Worm (Caenorhabditis elegans) whole organism, late embryonic: ENCODE measurements around the gene W01B6.3.

ENCODE experiments used
- eyg-1 ChIP-seq: sonication (generic microtip); optimal IDR thresholded peaks from 2 replicates; lab custom pipeline; 2016; ENCODE audit warnings: missing genotype, missing genetic modification characterization, missing compliant biosample characterization
- fax-1 ChIP-seq: sonication (generic microtip); optimal IDR thresholded peaks from 2 replicates; lab custom pipeline; 2016; ENCODE audit warnings: missing genotype, missing genetic modification characterization, missing compliant biosample characterization
- hlh-8 ChIP-seq: sonication (generic microtip); optimal IDR thresholded peaks from 2 replicates; lab custom pipeline; 2016; ENCODE audit warnings: missing genotype, missing genetic modification characterization, missing compliant biosample characterization
- pax-1 ChIP-seq: fragments of 150-350 bp; optimal IDR thresholded peaks from 2 replicates; lab custom pipeline; 2014; ENCODE audit warnings: missing biosample characterization, missing genetic modification characterization
- tbx-2 ChIP-seq: sonication (generic microtip); optimal IDR thresholded peaks from 2 replicates; lab custom pipeline; 2016; ENCODE audit warnings: missing genetic modification characterization, missing compliant biosample characterization
- unc-42 ChIP-seq: sonication (generic microtip); optimal IDR thresholded peaks from 2 replicates; lab custom pipeline; 2016; ENCODE audit warnings: missing genotype, missing genetic modification characterization, missing compliant biosample characterization

Gene W01B6.3

DNA sequence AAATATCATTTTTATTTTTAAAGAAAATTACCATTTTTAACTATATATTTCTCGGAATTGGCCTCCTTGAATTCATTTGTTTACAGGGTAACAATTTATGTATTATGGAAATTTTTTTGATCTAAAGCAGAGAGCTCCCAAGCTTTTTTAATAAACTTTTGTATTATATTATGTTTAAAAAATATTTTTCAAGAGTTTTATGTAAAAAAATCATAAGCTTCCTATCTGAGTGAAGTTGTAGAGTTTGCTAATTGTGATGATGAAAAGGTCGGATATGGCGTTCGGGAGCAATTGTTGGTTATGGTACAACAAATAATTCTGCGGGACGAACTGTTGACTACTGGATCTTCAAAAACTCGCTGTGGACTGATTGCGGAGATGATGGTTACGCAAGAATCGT lies 51.1 kb downstream of the W01B6.3 start, which contains the start of gene F44D12.19:
Gene F44D12.19 (plus strand): TSS at position 301 of the 400 bp plus-strand sequence.
- no peak for TF ChIP-seq unc-42
- no peak for TF ChIP-seq tbx-2 (tag; lab: Kevin White, UChicago)
- no peak for TF ChIP-seq hlh-8 (tag; lab: Kevin White, UChicago)
- TF ChIP-seq fax-1 (tag; lab: Kevin White, UChicago), result no peak
- no peak for TF ChIP-seq eyg-1 (tag; lab: Kevin White, UChicago)
- TF ChIP-seq pax-1 (tag; lab: Kevin White, UChicago), result no peak
